Fruit fly (Drosophila melanogaster): ENCODE measurements around the gene Ssk.

DNA sequence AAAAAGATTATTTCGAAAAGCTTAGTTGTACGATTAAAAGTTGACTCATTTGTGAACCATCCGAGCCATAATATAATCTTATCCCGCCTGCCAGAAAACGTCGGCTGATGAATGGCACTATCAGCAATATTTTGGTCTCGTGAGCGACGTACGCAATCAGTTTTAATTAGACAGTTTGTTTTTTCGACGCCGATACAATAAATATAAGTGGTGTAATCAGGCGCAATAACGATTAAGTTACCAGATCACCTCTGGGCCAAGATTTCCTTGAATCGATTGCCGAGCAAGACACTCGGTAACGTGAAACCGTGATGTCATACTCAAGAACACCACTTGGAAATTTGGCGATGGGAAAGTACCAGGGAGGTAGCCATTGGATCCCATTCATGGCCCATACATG lies 20.8 kb downstream of the Ssk start:
- TF ChIP-seq CG8478 (optimal IDR thresholded peaks at IDR 0.05) (no peak), CTCF (optimal IDR thresholded peaks at IDR 0.05) (no peak)
